Worm (Caenorhabditis elegans) whole organism, early embryonic: Measurements from ENCODE around the gene clp-9.

ENCODE experiments used
- B0310.2 ChIP-seq: sonication (generic microtip); optimal IDR thresholded peaks from 2 replicates; lab custom pipeline; 2016; ENCODE audit warnings: mild to moderate bottlenecking, missing genetic modification characterization, missing compliant biosample characterization
- F13C5.2 ChIP-seq: sonication (generic microtip); optimal IDR thresholded peaks from 2 replicates; lab custom pipeline; 2017; ENCODE audit warnings: mild to moderate bottlenecking, missing genetic modification characterization, inconsistent platforms, missing compliant biosample characterization
- aly-1 ChIP-seq: sonication (generic microtip); optimal IDR thresholded peaks from 2 replicates; lab custom pipeline; 2016; ENCODE audit warnings: missing genetic modification characterization, missing compliant biosample characterization
- ama-1 ChIP-seq: fragments of 150-350 bp; optimal IDR thresholded peaks from 2 replicates; lab custom pipeline; 2014
- ceh-13 ChIP-seq: fragments of 200-800 bp; sonication (Bioruptor generic); optimal IDR thresholded peaks from 2 replicates; lab custom pipeline; 2018; ENCODE audit warnings: mild to moderate bottlenecking, missing genetic modification characterization, missing compliant biosample characterization
- ceh-36 ChIP-seq: sonication (generic microtip); optimal IDR thresholded peaks from 2 replicates; lab custom pipeline; 2016; ENCODE audit warnings: missing genetic modification characterization, inconsistent platforms, missing compliant biosample characterization
- ets-7 ChIP-seq: sonication (generic microtip); optimal IDR thresholded peaks from 2 replicates; lab custom pipeline; 2016; ENCODE audit warnings: missing genotype, missing genetic modification characterization, missing compliant biosample characterization
- flt-1 ChIP-seq: fragments of 200-800 bp; sonication (Bioruptor generic); IDR thresholded peaks from 2 replicates; pipeline ENCODE4 v1.3.6; 2022; ENCODE audit warnings: missing genetic modification characterization, missing compliant biosample characterization
- hmbx-1 ChIP-seq: sonication (generic microtip); optimal IDR thresholded peaks from 2 replicates; lab custom pipeline; 2016; ENCODE audit warnings: mild to moderate bottlenecking, missing genetic modification characterization, missing compliant biosample characterization
- hmg-4 ChIP-seq: fragments of 200-800 bp; sonication (Bioruptor generic); optimal IDR thresholded peaks from 2 replicates; lab custom pipeline; 2018; ENCODE audit warnings: mild to moderate bottlenecking, missing genetic modification characterization, missing compliant biosample characterization
- hnd-1 ChIP-seq: sonication (generic microtip); optimal IDR thresholded peaks from 2 replicates; lab custom pipeline; 2016; ENCODE audit warnings: missing genetic modification characterization, missing compliant biosample characterization
- pes-1 ChIP-seq: fragments of 200-800 bp; sonication (Bioruptor generic); IDR thresholded peaks from 2 replicates; pipeline ENCODE4 v1.3.6; 2022; ENCODE audit warnings: missing genetic modification reagents, missing genetic modification characterization, missing compliant biosample characterization
- scrt-1 ChIP-seq: fragments of 200-800 bp; sonication (Bioruptor generic); IDR thresholded peaks from 2 replicates; pipeline ENCODE4 v1.3.6; 2022; ENCODE audit warnings: missing genetic modification characterization, missing compliant biosample characterization
- sea-1 ChIP-seq: fragments of 200-800 bp; sonication (Bioruptor generic); conservative IDR thresholded peaks from 2 replicates; pipeline ENCODE4 v1.3.6; 2022; ENCODE audit warnings: missing genetic modification characterization, missing compliant biosample characterization
- tbx-11 ChIP-seq: fragments of 200-800 bp; sonication (Bioruptor generic); IDR thresholded peaks from 2 replicates; pipeline ENCODE4 v1.3.6; 2022; ENCODE audit warnings: missing genetic modification characterization, missing compliant biosample characterization
- tbx-37 ChIP-seq: fragments of 200-800 bp; sonication (Bioruptor generic); conservative IDR thresholded peaks from 2 replicates; pipeline ENCODE4 v1.3.6; 2022; ENCODE audit warnings: missing genetic modification reagents, missing genetic modification characterization, missing compliant biosample characterization
- tra-4 ChIP-seq: sonication (generic microtip); optimal IDR thresholded peaks from 2 replicates; lab custom pipeline; 2017; ENCODE audit warnings: missing genetic modification characterization, missing compliant biosample characterization

The clp-9 gene

ce11 chrV:9922481-9922880, 36.7 kb upstream of the clp-9 start, which contains the start of gene C50H2.7:
Gene C50H2.7 (plus strand): TSS chrV:9922781.
- TF ChIP-seq tbx-37 (GFP tag; lab: Robert Waterston, UW) (no peak), B0310.2 (tag; lab: Kevin White, UChicago) (no peak), hmg-4 (GFP tag; lab: Kevin White, UChicago) (no peak), aly-1 (no peak), pes-1 (GFP tag; lab: Robert Waterston, UW) (no peak), ets-7 (no peak), scrt-1 (no peak), hnd-1 (no peak), ceh-36 (tag; lab: Kevin White, UChicago) (no peak), ceh-13 (no peak), tra-4 (tag; lab: Kevin White, UChicago) (no peak), F13C5.2 (tag; lab: Kevin White, UChicago) (no peak), tbx-11 (GFP tag; lab: Robert Waterston, UW) (no peak), flt-1 (GFP tag; lab: Robert Waterston, UW) (no peak), ama-1 (lab: Kevin White, UChicago) (no peak), hmbx-1 (no peak)

DNA sequence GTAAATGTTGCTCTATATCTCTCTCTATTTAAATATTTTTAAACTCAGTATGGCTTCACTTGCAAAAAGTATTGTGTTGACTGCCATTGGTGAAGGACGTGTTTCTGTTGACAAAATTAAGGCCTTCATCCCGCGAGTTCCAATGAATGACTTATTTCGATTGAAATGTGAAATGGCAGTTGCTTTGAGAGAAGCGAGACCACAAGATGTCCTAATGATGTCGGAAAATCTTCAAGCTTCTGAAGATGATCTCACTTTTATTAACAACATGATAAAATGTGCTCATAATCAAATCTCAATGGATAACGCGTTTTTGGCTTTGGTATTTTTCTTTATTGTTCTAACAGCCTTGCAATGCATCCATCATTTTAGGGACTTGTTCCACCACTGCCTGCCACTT, 35.5 kb upstream of the clp-9 start, which contains the start of gene ceh-75:
Gene ceh-75 (plus strand): TSS at position 50 of the 400 bp plus-strand sequence.
- no peak for TF ChIP-seq tbx-11 (GFP tag; lab: Robert Waterston, UW)
- no peak for TF ChIP-seq flt-1 (GFP tag; lab: Robert Waterston, UW)
- TF ChIP-seq ceh-13 = no peak
- no peak for TF ChIP-seq aly-1
- no peak for TF ChIP-seq tbx-37 (GFP tag; lab: Robert Waterston, UW)
- TF ChIP-seq ets-7 = no peak
- no peak for TF ChIP-seq ceh-36 (tag; lab: Kevin White, UChicago)
- TF ChIP-seq ama-1 (lab: Kevin White, UChicago) = no peak
- no peak for TF ChIP-seq scrt-1
- TF ChIP-seq pes-1 (GFP tag; lab: Robert Waterston, UW) = no peak
- TF ChIP-seq F13C5.2 (tag; lab: Kevin White, UChicago) = no peak
- TF ChIP-seq B0310.2 (tag; lab: Kevin White, UChicago) = no peak
- no peak for TF ChIP-seq hmg-4 (GFP tag; lab: Kevin White, UChicago)
- no peak for TF ChIP-seq hnd-1

DNA sequence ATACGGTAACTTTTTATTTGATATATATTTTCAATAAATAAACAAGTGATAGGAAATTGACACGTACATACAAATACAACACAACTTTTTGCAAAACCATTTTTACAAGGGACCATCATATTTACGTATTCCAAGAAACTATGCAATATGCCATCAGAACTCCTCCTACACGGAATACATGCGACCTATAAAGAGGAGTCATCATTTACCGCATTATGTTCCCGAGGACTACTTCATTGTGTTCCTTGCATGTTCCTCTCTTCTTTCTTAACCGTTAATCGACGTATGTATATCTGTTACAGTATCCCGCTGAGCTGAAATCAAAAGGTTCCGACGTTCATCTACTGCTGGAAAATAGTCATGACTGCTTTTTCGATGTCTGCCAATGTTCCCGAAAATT, 32.6 kb upstream of the clp-9 start, which contains the start of gene C50H2.5:
Gene C50H2.5 (plus strand): TSS at position 301 of the 400 bp plus-strand sequence.
- TF ChIP-seq tbx-11 (GFP tag; lab: Robert Waterston, UW) = no peak
- TF ChIP-seq tbx-37 (GFP tag; lab: Robert Waterston, UW) = no peak
- TF ChIP-seq tra-4 (tag; lab: Kevin White, UChicago) = no peak
- TF ChIP-seq scrt-1 = no peak
- TF ChIP-seq ceh-36 (tag; lab: Kevin White, UChicago) = no peak
- TF ChIP-seq sea-1 (GFP tag; lab: Robert Waterston, UW) = no peak
- TF ChIP-seq B0310.2 (tag; lab: Kevin White, UChicago) = no peak
- TF ChIP-seq ets-7 = no peak
- no peak for TF ChIP-seq hnd-1
- no peak for TF ChIP-seq ama-1 (lab: Kevin White, UChicago)
- no peak for TF ChIP-seq hmbx-1
- TF ChIP-seq flt-1 (GFP tag; lab: Robert Waterston, UW) = no peak
- no peak for TF ChIP-seq F13C5.2 (tag; lab: Kevin White, UChicago)
- TF ChIP-seq aly-1 = no peak
- no peak for TF ChIP-seq ceh-13
- TF ChIP-seq hmg-4 (GFP tag; lab: Kevin White, UChicago) = no peak
- no peak for TF ChIP-seq pes-1 (GFP tag; lab: Robert Waterston, UW)

ce11 chrV:9916665-9917064, 30.9 kb upstream of the clp-9 start, which contains the start of gene C50H2.4:
Gene C50H2.4 (plus strand): TSS chrV:9916965.
- TF ChIP-seq B0310.2 (tag; lab: Kevin White, UChicago) (no peak), tra-4 (tag; lab: Kevin White, UChicago) (no peak), hnd-1 (no peak), flt-1 (GFP tag; lab: Robert Waterston, UW) (no peak), hmg-4 (GFP tag; lab: Kevin White, UChicago) (no peak), scrt-1 (no peak), tbx-37 (GFP tag; lab: Robert Waterston, UW) (no peak), sea-1 (GFP tag; lab: Robert Waterston, UW) (no peak), F13C5.2 (tag; lab: Kevin White, UChicago) (no peak), ceh-13 (no peak), aly-1 (no peak), tbx-11 (GFP tag; lab: Robert Waterston, UW) (no peak), ama-1 (lab: Kevin White, UChicago) (no peak), ets-7 (no peak), ceh-36 (tag; lab: Kevin White, UChicago) (no peak), hmbx-1 (no peak)

ce11 chrV:9915021-9915420, 29.3 kb upstream of the clp-9 start, which contains the start of gene mec-9:
Gene mec-9 (minus strand): TSS chrV:9915121.
- no peak for TF ChIP-seq tbx-11 (GFP tag; lab: Robert Waterston, UW)
- no peak for TF ChIP-seq B0310.2 (tag; lab: Kevin White, UChicago)
- no peak for TF ChIP-seq ceh-13
- TF ChIP-seq ceh-36 (tag; lab: Kevin White, UChicago) = no peak
- no peak for TF ChIP-seq flt-1 (GFP tag; lab: Robert Waterston, UW)
- TF ChIP-seq hmbx-1 = no peak
- TF ChIP-seq hnd-1 = no peak
- no peak for TF ChIP-seq tra-4 (tag; lab: Kevin White, UChicago)
- no peak for TF ChIP-seq aly-1
- no peak for TF ChIP-seq hmg-4 (GFP tag; lab: Kevin White, UChicago)
- no peak for TF ChIP-seq pes-1 (GFP tag; lab: Robert Waterston, UW)
- TF ChIP-seq sea-1 (GFP tag; lab: Robert Waterston, UW) = no peak

ce11 chrV:9913863-9914262, 28.1 kb upstream of the clp-9 start, which contains the start of gene fipr-10:
Gene fipr-10 (plus strand): TSS chrV:9914163.
- TF ChIP-seq F13C5.2 (tag; lab: Kevin White, UChicago) = no peak
- TF ChIP-seq scrt-1 = no peak
- no peak for TF ChIP-seq tbx-11 (GFP tag; lab: Robert Waterston, UW)
- TF ChIP-seq ama-1 (lab: Kevin White, UChicago) = no peak
- TF ChIP-seq hnd-1 = no peak
- no peak for TF ChIP-seq aly-1
- TF ChIP-seq hmbx-1 = no peak
- TF ChIP-seq tra-4 (tag; lab: Kevin White, UChicago) = no peak
- TF ChIP-seq sea-1 (GFP tag; lab: Robert Waterston, UW) = no peak
- TF ChIP-seq B0310.2 (tag; lab: Kevin White, UChicago) = no peak
- TF ChIP-seq tbx-37 (GFP tag; lab: Robert Waterston, UW) = no peak
- no peak for TF ChIP-seq flt-1 (GFP tag; lab: Robert Waterston, UW)
- TF ChIP-seq ceh-13 = no peak
- no peak for TF ChIP-seq ets-7
- no peak for TF ChIP-seq pes-1 (GFP tag; lab: Robert Waterston, UW)
- no peak for TF ChIP-seq ceh-36 (tag; lab: Kevin White, UChicago)
